Fruit fly (Drosophila melanogaster) whole organism, embryonic: ENCODE results near the gene CG5823.
A peak's percentile ranks its signal among the peaks of the same experiment; 100 is the strongest.

Experiments used
- Awh ChIP-seq: fragments of 200-800 bp; sonication (Bioruptor generic); IDR thresholded peaks from 2 replicates; pipeline ENCODE4, ENCODE4 v1.3.6; 2022; ENCODE audit warnings: missing biosample characterization, missing genetic modification characterization
- Blimp-1 ChIP-seq: fragments of 200-800 bp; sonication (Bioruptor generic); optimal IDR thresholded peaks from 3 replicates; lab custom pipeline; 2018; ENCODE audit warnings: missing biosample characterization, missing genetic modification characterization, mild to moderate bottlenecking, moderate library complexity, missing genetic modification reagents
- CG10209 ChIP-seq: fragments of 200-800 bp; sonication (Bioruptor generic); optimal IDR thresholded peaks from 3 replicates; lab custom pipeline; 2017; ENCODE audit warnings: missing biosample characterization, mild to moderate bottlenecking, missing genetic modification characterization, missing genetic modification reagents
- CG10267 ChIP-seq: fragments of 200-800 bp; sonication (Bioruptor generic); optimal IDR thresholded peaks from 2 replicates; lab custom pipeline; 2018; ENCODE audit warnings: missing biosample characterization, mild to moderate bottlenecking, missing genetic modification characterization, moderate library complexity
- CG10366 ChIP-seq: fragments of 200-800 bp; sonication (Bioruptor generic); IDR thresholded peaks from 2 replicates; pipeline ENCODE4 v1.3.6; 2022; ENCODE audit warnings: missing biosample characterization, missing genetic modification characterization
- CG1233 ChIP-seq: fragments of 200-800 bp; sonication (Bioruptor generic); optimal IDR thresholded peaks from 4 replicates; lab custom pipeline; 2018; ENCODE audit warnings: missing biosample characterization, mild to moderate bottlenecking, missing genetic modification characterization
- CG13424 ChIP-seq: fragments of 200-800 bp; sonication (Bioruptor generic); optimal IDR thresholded peaks from 2 replicates; lab custom pipeline; 2019; ENCODE audit warnings: missing biosample characterization, mild to moderate bottlenecking, missing genetic modification characterization, moderate library complexity
- CG14710 ChIP-seq: fragments of 200-800 bp; sonication (Bioruptor generic); optimal IDR thresholded peaks from 3 replicates; lab custom pipeline; 2019; ENCODE audit warnings: missing biosample characterization, mild to moderate bottlenecking, missing genetic modification characterization, moderate library complexity
- CG17361 ChIP-seq: fragments of 200-800 bp; sonication (Bioruptor generic); IDR thresholded peaks from 3 replicates; pipeline ENCODE4 v1.3.6; 2022; ENCODE audit warnings: missing biosample characterization, missing genetic modification characterization
- CG31388 ChIP-seq: fragments of 200-800 bp; sonication (Bioruptor generic); optimal IDR thresholded peaks from 2 replicates; lab custom pipeline; 2016; ENCODE audit warnings: missing biosample characterization, missing genetic modification characterization
- CG32772 ChIP-seq: fragments of 200-800 bp; sonication (Bioruptor generic); IDR thresholded peaks from 2 replicates; pipeline ENCODE4 v1.3.6; 2022; ENCODE audit warnings: missing biosample characterization, missing genetic modification characterization
- CG3407 ChIP-seq: fragments of 200-800 bp; sonication (Bioruptor generic); optimal IDR thresholded peaks from 2 replicates; lab custom pipeline; 2018; ENCODE audit warnings: missing biosample characterization, mild to moderate bottlenecking, missing genetic modification characterization
- CG34376 ChIP-seq: fragments of 200-800 bp; sonication (Bioruptor generic); optimal IDR thresholded peaks from 2 replicates; lab custom pipeline; 2018; ENCODE audit warnings: missing biosample characterization, mild to moderate bottlenecking, missing genetic modification characterization
- CG4360 ChIP-seq: fragments of 200-800 bp; sonication (Bioruptor generic); IDR thresholded peaks from 2 replicates; pipeline ENCODE4 v1.3.6; 2022; ENCODE audit warnings: missing biosample characterization, missing genetic modification characterization
- CG6254 ChIP-seq: fragments of 200-800 bp; sonication (Bioruptor generic); optimal IDR thresholded peaks from 3 replicates; lab custom pipeline; 2017; ENCODE audit warnings: mild to moderate bottlenecking, missing biosample characterization, missing genetic modification reagents, missing genetic modification characterization
- CG7786 ChIP-seq: fragments of 200-800 bp; sonication (Bioruptor generic); optimal IDR thresholded peaks from 2 replicates; lab custom pipeline; 2016; ENCODE audit warnings: missing biosample characterization, missing genetic modification characterization
- CG7928 ChIP-seq: fragments of 200-800 bp; sonication (Bioruptor generic); optimal IDR thresholded peaks from 2 replicates; lab custom pipeline; 2017; ENCODE audit warnings: missing biosample characterization, mild to moderate bottlenecking, missing genetic modification characterization
- CG8089 ChIP-seq: fragments of 200-800 bp; sonication (Bioruptor generic); optimal IDR thresholded peaks from 3 replicates; lab custom pipeline; 2016; ENCODE audit warnings: missing biosample characterization, missing genetic modification characterization
- CG9797 ChIP-seq: fragments of 200-800 bp; sonication (Bioruptor generic); optimal IDR thresholded peaks from 3 replicates; lab custom pipeline; 2018; ENCODE audit warnings: missing biosample characterization, mild to moderate bottlenecking, missing genetic modification characterization
- CHES-1-like ChIP-seq: fragments of 200-800 bp; sonication (Bioruptor generic); optimal IDR thresholded peaks from 2 replicates; lab custom pipeline; 2016; ENCODE audit warnings: missing biosample characterization, missing genetic modification characterization
- CkIIα-i1 ChIP-seq: fragments of 200-800 bp; sonication (Bioruptor generic); IDR thresholded peaks from 2 replicates; pipeline ENCODE4 v1.3.6; 2022; ENCODE audit warnings: missing biosample characterization, missing genetic modification characterization
- Deaf1 ChIP-seq: fragments of 200-800 bp; optimal IDR thresholded peaks from 3 replicates; lab custom pipeline; 2019; ENCODE audit warnings: missing biosample characterization, mild to moderate bottlenecking, missing genetic modification characterization, moderate library complexity
- Elba2 ChIP-seq: fragments of 200-800 bp; sonication (Bioruptor generic); optimal IDR thresholded peaks from 3 replicates; lab custom pipeline; 2016; ENCODE audit warnings: missing biosample characterization, missing genetic modification characterization
- Ets97D ChIP-seq: fragments of 200-800 bp; sonication (Bioruptor generic); optimal IDR thresholded peaks from 3 replicates; lab custom pipeline; 2016; ENCODE audit warnings: missing biosample characterization, missing genetic modification characterization
- Fer1 ChIP-seq: fragments of 200-800 bp; sonication (Bioruptor generic); optimal IDR thresholded peaks from 2 replicates; lab custom pipeline; 2017; ENCODE audit warnings: missing biosample characterization, mild to moderate bottlenecking, missing genetic modification characterization
- NK7.1 ChIP-seq: fragments of 200-800 bp; sonication (Bioruptor generic); optimal IDR thresholded peaks from 3 replicates; lab custom pipeline; 2016; ENCODE audit warnings: missing biosample characterization, missing genetic modification characterization
- Ravus ChIP-seq: fragments of 200-800 bp; sonication (Bioruptor generic); IDR thresholded peaks from 2 replicates; pipeline ENCODE4 v1.3.6; 2022; ENCODE audit warnings: missing biosample characterization, missing genetic modification characterization
- Xrp1 ChIP-seq: fragments of 200-800 bp; sonication (Bioruptor generic); IDR thresholded peaks from 2 replicates; pipeline ENCODE4 v1.3.6; 2022; ENCODE audit warnings: missing biosample characterization, missing genetic modification characterization
- bab2 ChIP-seq: fragments of 200-800 bp; sonication (Bioruptor generic); optimal IDR thresholded peaks from 2 replicates; lab custom pipeline; 2016; ENCODE audit warnings: missing biosample characterization, missing genetic modification characterization
- bsh ChIP-seq, 2 experiments: fragments of 200-800 bp; sonication (Bioruptor generic); optimal IDR thresholded peaks; 2 replicates each; lab custom pipeline; 2017 to 2018; ENCODE audit warnings: mild to moderate bottlenecking in 2 of 2, missing biosample characterization in 2 of 2, missing genetic modification characterization in 2 of 2, moderate library complexity in 1 of 2
- chinmo ChIP-seq: fragments of 200-800 bp; sonication (Bioruptor generic); IDR thresholded peaks from 4 replicates; pipeline ENCODE4 v1.3.6; 2022; ENCODE audit warnings: missing biosample characterization, missing genetic modification characterization; ENCODE audit not compliant: partially characterized antibody
- crp ChIP-seq, 2 experiments: fragments of 200-800 bp; sonication (Bioruptor generic); optimal IDR thresholded peaks; 2 replicates in 1 of 2; 3 replicates in 1 of 2; lab custom pipeline; 2017; ENCODE audit warnings: missing biosample characterization in 2 of 2, missing genetic modification characterization in 2 of 2, mild to moderate bottlenecking in 1 of 2, moderate library complexity in 1 of 2
- dmrt11E ChIP-seq: fragments of 200-800 bp; sonication (Bioruptor generic); optimal IDR thresholded peaks from 3 replicates; lab custom pipeline; 2018; ENCODE audit warnings: missing biosample characterization, mild to moderate bottlenecking, missing genetic modification characterization, moderate library complexity
- dmrt99B ChIP-seq: fragments of 200-800 bp; sonication (Bioruptor generic); optimal IDR thresholded peaks from 2 replicates; lab custom pipeline; 2018; ENCODE audit warnings: missing biosample characterization, mild to moderate bottlenecking, missing genetic modification characterization, moderate library complexity
- fu2 ChIP-seq: fragments of 200-800 bp; sonication (Bioruptor generic); optimal IDR thresholded peaks from 2 replicates; lab custom pipeline; 2016; ENCODE audit warnings: missing biosample characterization, missing genetic modification characterization
- gcm ChIP-seq: fragments of 200-800 bp; sonication (Bioruptor generic); optimal IDR thresholded peaks from 2 replicates; lab custom pipeline; 2019; ENCODE audit warnings: missing biosample characterization, mild to moderate bottlenecking, missing genetic modification characterization, moderate library complexity
- kah ChIP-seq: fragments of 200-800 bp; sonication (Bioruptor generic); optimal IDR thresholded peaks from 2 replicates; lab custom pipeline; 2018; ENCODE audit warnings: missing biosample characterization, mild to moderate bottlenecking, missing genetic modification characterization
- kay ChIP-seq: fragments of 200-800 bp; sonication (Bioruptor generic); optimal IDR thresholded peaks from 2 replicates; lab custom pipeline; 2016; ENCODE audit warnings: missing biosample characterization, missing genetic modification characterization
- lov ChIP-seq, 2 experiments: fragments of 200-800 bp in 1 of 2; fragments of >200 bp in 1 of 2; sonication (Bioruptor generic) in 1 of 2; IDR thresholded peaks in 1 of 2; optimal IDR thresholded peaks in 1 of 2; 2 replicates in 1 of 2; 3 replicates in 1 of 2; pipeline versions ENCODE4 v1.3.6 to Lab custom; 2017 to 2022; ENCODE audit warnings: missing biosample characterization in 1 of 2, missing genetic modification characterization in 1 of 2
- mirr ChIP-seq: fragments of 200-800 bp; sonication (Bioruptor generic); optimal IDR thresholded peaks from 3 replicates; lab custom pipeline; 2018; ENCODE audit warnings: missing biosample characterization, mild to moderate bottlenecking, missing genetic modification characterization
- odd ChIP-seq: fragments of 200-800 bp; sonication (Bioruptor generic); optimal IDR thresholded peaks from 2 replicates; lab custom pipeline; 2017; ENCODE audit warnings: missing biosample characterization, mild to moderate bottlenecking, missing genetic modification characterization
- ranshi ChIP-seq: fragments of 200-800 bp; sonication (Bioruptor generic); IDR thresholded peaks from 2 replicates; pipeline ENCODE4 v1.3.6; 2022; ENCODE audit warnings: missing biosample characterization, missing genetic modification characterization
- sd ChIP-seq: fragments of 200-800 bp; sonication (Bioruptor generic); optimal IDR thresholded peaks from 3 replicates; lab custom pipeline; 2018; ENCODE audit warnings: missing biosample characterization, mild to moderate bottlenecking, missing genetic modification characterization, moderate library complexity
- slou ChIP-seq: fragments of 200-800 bp; sonication (Bioruptor generic); optimal IDR thresholded peaks from 3 replicates; lab custom pipeline; 2016; ENCODE audit warnings: missing biosample characterization, missing genetic modification characterization
- sna ChIP-seq: fragments of 200-800 bp; sonication (Bioruptor generic); IDR thresholded peaks from 2 replicates; pipeline ENCODE4 v1.3.6; 2022; ENCODE audit warnings: missing biosample characterization, missing genetic modification characterization; ENCODE audit not compliant: partially characterized antibody
- sr ChIP-seq: fragments of 200-800 bp; sonication (Bioruptor generic); IDR thresholded peaks from 3 replicates; pipeline ENCODE4 v1.3.6; 2022; ENCODE audit warnings: missing biosample characterization, missing genetic modification characterization
- tin ChIP-seq: fragments of 200-800 bp; sonication (Bioruptor generic); optimal IDR thresholded peaks from 3 replicates; lab custom pipeline; 2016; ENCODE audit warnings: missing biosample characterization, missing genetic modification characterization
- ttk ChIP-seq: fragments of 200-800 bp; sonication (Bioruptor generic); IDR thresholded peaks from 2 replicates; pipeline ENCODE4 v2.1.2; 2022; ENCODE audit warnings: missing biosample characterization, missing genetic modification characterization
- wor ChIP-seq: fragments of 200-800 bp; sonication (Bioruptor generic); IDR thresholded peaks from 2 replicates; pipeline ENCODE4 v1.3.6; 2022; ENCODE audit warnings: missing biosample characterization, missing genetic modification characterization
- zf30C ChIP-seq: fragments of 200-800 bp; sonication (Bioruptor generic); optimal IDR thresholded peaks from 3 replicates; lab custom pipeline; 2018; ENCODE audit warnings: missing biosample characterization, mild to moderate bottlenecking, missing genetic modification characterization

The CG5823 gene

DNA sequence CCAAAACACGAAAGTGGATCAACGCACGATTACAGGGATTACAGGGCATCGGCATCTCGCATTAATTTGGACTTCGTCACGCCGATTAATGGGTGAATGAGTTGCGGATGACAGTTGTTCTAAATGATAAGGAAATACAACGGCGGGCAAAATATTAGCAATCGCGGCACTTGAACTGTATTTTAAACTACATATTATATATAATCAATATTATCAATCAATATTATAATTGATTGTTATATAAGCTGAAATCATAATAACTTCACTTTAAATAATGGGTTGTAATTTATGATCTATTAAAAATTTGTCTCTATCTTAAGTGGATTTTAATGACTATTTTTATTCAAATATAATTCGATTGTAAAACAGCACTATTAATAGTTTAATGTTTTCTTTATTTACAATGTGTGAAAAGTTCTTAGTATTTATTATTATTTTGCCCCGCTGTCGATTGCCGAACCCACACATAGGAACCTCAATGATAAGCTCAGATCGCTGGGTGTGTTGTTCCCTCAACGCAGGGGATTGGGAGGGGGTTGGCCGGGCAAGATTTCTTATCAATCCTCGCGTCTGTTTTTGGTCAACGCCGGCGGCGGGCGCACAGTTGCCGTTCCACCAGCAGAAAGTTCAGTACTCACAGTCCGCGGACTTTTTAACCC, 848 bp upstream of the CG5823 start (continued):
- TF ChIP-seq wor (GFP tag; lab: Robert Waterston, UW): no peak
- TF ChIP-seq NK7.1 (GFP tag; lab: Kevin White, UChicago): no peak
- TF ChIP-seq CkIIα-i1 (GFP tag; lab: Robert Waterston, UW): no peak
- no peak for TF ChIP-seq CG32772 (GFP tag; lab: Robert Waterston, UW)
- TF ChIP-seq chinmo (GFP tag; lab: Robert Waterston, UW): no peak
- TF ChIP-seq Blimp-1 (GFP tag; lab: Kevin White, UChicago): no peak
- peak; percentile 80 for TF ChIP-seq mirr
- TF ChIP-seq slou (GFP tag; lab: Kevin White, UChicago): no peak
- TF ChIP-seq CG8089 (GFP tag; lab: Kevin White, UChicago): no peak
- no peak for TF ChIP-seq CG7928 (GFP tag; lab: Kevin White, UChicago)
- TF ChIP-seq bab2 (GFP tag; lab: Kevin White, UChicago): no peak
- TF ChIP-seq CG34376: peak; percentile 39
- peak; percentile 55 for TF ChIP-seq CG13424 (tag; lab: Kevin White, UChicago)
- TF ChIP-seq fu2 (GFP tag; lab: Kevin White, UChicago): no peak
- TF ChIP-seq sna (GFP tag; lab: Robert Waterston, UW): no peak
- TF ChIP-seq Ravus (GFP tag; lab: Robert Waterston, UW): no peak
- no peak for TF ChIP-seq ttk (GFP tag; lab: Robert Waterston, UW)
- TF ChIP-seq CG6254 (GFP tag; lab: Kevin White, UChicago): no peak
- TF ChIP-seq dmrt99B (tag; lab: Kevin White, UChicago): peak; percentile 69
- TF ChIP-seq sd (tag; lab: Kevin White, UChicago): peak; percentile 64
- TF ChIP-seq CG7786 (GFP tag; lab: Kevin White, UChicago): no peak
- TF ChIP-seq CG3407 (GFP tag; lab: Kevin White, UChicago): no peak
- TF ChIP-seq lov (optimal IDR thresholded peaks at IDR 0.05; lab: Kevin White, UChicago): no peak
- TF ChIP-seq lov (GFP tag; IDR thresholded peaks at IDR 0.05; lab: Robert Waterston, UW): no peak
- TF ChIP-seq crp (GFP tag; optimal IDR thresholded peaks at IDR 0.05; lab: Kevin White, UChicago): no peak
- no peak for TF ChIP-seq CG10366
- TF ChIP-seq sr (GFP tag; lab: Robert Waterston, UW): no peak
- peak; percentile 27 for TF ChIP-seq kah (GFP tag; lab: Kevin White, UChicago)
- TF ChIP-seq ranshi (GFP tag; lab: Robert Waterston, UW): no peak
- peak; percentile 43 for TF ChIP-seq CG10209 (GFP tag; lab: Kevin White, UChicago)
- peak; percentile 41 for TF ChIP-seq CG10267 (tag; lab: Kevin White, UChicago)
- TF ChIP-seq Fer1 (GFP tag; lab: Kevin White, UChicago): peak; percentile 30
- TF ChIP-seq CG9797 (GFP tag; lab: Kevin White, UChicago): no peak
- no peak for TF ChIP-seq tin (GFP tag; lab: Kevin White, UChicago)
- TF ChIP-seq dmrt11E (tag; lab: Kevin White, UChicago): no peak
- peak; percentile 77 for TF ChIP-seq CG17361 (GFP tag; lab: Robert Waterston, UW)
- TF ChIP-seq CG4360 (GFP tag; lab: Robert Waterston, UW): no peak
- no peak for TF ChIP-seq Ets97D (GFP tag; lab: Kevin White, UChicago)
- TF ChIP-seq odd (GFP tag; lab: Kevin White, UChicago): peak; percentile 51
- no peak for TF ChIP-seq Awh (GFP tag; lab: Robert Waterston, UW)
- no peak for TF ChIP-seq gcm
- TF ChIP-seq bsh (GFP tag; optimal IDR thresholded peaks at IDR 0.05; lab: Kevin White, UChicago): peak in 1 of 2 experiments; percentile 34
- peak; percentile 56 for TF ChIP-seq Xrp1
- no peak for TF ChIP-seq CHES-1-like (GFP tag; lab: Kevin White, UChicago)
- TF ChIP-seq CG31388 (GFP tag; lab: Kevin White, UChicago): no peak
- no peak for TF ChIP-seq zf30C (GFP tag; lab: Kevin White, UChicago)
- no peak for TF ChIP-seq kay (GFP tag; lab: Kevin White, UChicago)
- TF ChIP-seq CG1233: no peak
- peak; percentile 45 for TF ChIP-seq Deaf1 (tag; lab: Kevin White, UChicago)
- TF ChIP-seq Elba2: no peak
- no peak for TF ChIP-seq CG14710 (tag; lab: Kevin White, UChicago)
